Worm (Caenorhabditis elegans) whole organism, L4 larva: ENCODE data around the gene R10E4.1.

ENCODE experiments used
- R02D3.7 ChIP-seq: fragments of 150-350 bp; sonication (generic microtip); optimal IDR thresholded peaks from 3 replicates; lab custom pipeline; 2014; ENCODE audit warnings: missing biosample characterization, missing genetic modification characterization
- T20F7.1 ChIP-seq: fragments of 200-800 bp; sonication (Bioruptor generic); optimal IDR thresholded peaks from 2 replicates; lab custom pipeline; 2018; ENCODE audit warnings: mild to moderate bottlenecking, missing genetic modification characterization, missing compliant biosample characterization
- T26A8.4 ChIP-seq: fragments of 200-800 bp; sonication (Bioruptor generic); IDR thresholded peaks from 2 replicates; pipeline ENCODE4 v1.3.6; 2022; ENCODE audit warnings: missing genetic modification characterization, missing compliant biosample characterization
- Y5F2A.4 ChIP-seq: fragments of 200-800 bp; sonication (Bioruptor generic); optimal IDR thresholded peaks from 2 replicates; lab custom pipeline; 2018; ENCODE audit warnings: mild to moderate bottlenecking, missing genetic modification characterization, missing compliant biosample characterization
- Y75B8A.6 ChIP-seq: fragments of 200-800 bp; sonication (Bioruptor generic); IDR thresholded peaks from 2 replicates; pipeline ENCODE4 v1.3.6; 2022; ENCODE audit warnings: missing genetic modification reagents, missing genetic modification characterization, missing compliant biosample characterization
- ZK337.2 ChIP-seq: fragments of 200-800 bp; sonication (Bioruptor generic); IDR thresholded peaks from 2 replicates; pipeline ENCODE4 v1.3.6; 2022; ENCODE audit warnings: missing genetic modification reagents, missing genetic modification characterization, missing compliant biosample characterization
- aha-1 ChIP-seq: fragments of 150-350 bp; peaks from one replicate; lab custom pipeline; 2014; ENCODE audit warnings: missing biosample characterization, missing genetic modification characterization
- aly-2 ChIP-seq: sonication (generic microtip); optimal IDR thresholded peaks from 2 replicates; lab custom pipeline; 2018; ENCODE audit warnings: missing biosample characterization, missing genetic modification characterization
- arid-1 ChIP-seq: fragments of 200-800 bp; sonication (Bioruptor generic); conservative IDR thresholded peaks from 2 replicates; pipeline ENCODE4 v1.3.6; 2022; ENCODE audit warnings: missing genetic modification reagents, missing genetic modification characterization, missing compliant biosample characterization
- ceh-20 ChIP-seq: fragments of 200-800 bp; sonication (Bioruptor generic); IDR thresholded peaks from 2 replicates; pipeline ENCODE4 v1.3.6; 2022; ENCODE audit warnings: missing genetic modification reagents, missing genetic modification characterization, missing compliant biosample characterization
- ceh-44 ChIP-seq: fragments of 200-800 bp; sonication (Bioruptor generic); IDR thresholded peaks from 2 replicates; pipeline ENCODE4 v1.3.6; 2022; ENCODE audit warnings: missing genetic modification reagents, missing genetic modification characterization, missing compliant biosample characterization
- ceh-82 ChIP-seq: sonication (generic microtip); optimal IDR thresholded peaks from 2 replicates; lab custom pipeline; 2017; ENCODE audit warnings: missing biosample characterization, missing genetic modification characterization
- ces-1 ChIP-seq: fragments of 150-350 bp; sonication (generic microtip); optimal IDR thresholded peaks from 4 replicates; lab custom pipeline; 2014; ENCODE audit warnings: missing biosample characterization, missing genetic modification reagents, missing genetic modification characterization
- daf-19 ChIP-seq: fragments of 200-800 bp; sonication (Bioruptor generic); conservative IDR thresholded peaks from 2 replicates; pipeline ENCODE4 v1.3.6; 2022; ENCODE audit warnings: missing genetic modification characterization, missing compliant biosample characterization
- dmd-6 ChIP-seq: fragments of 200-800 bp; sonication (Bioruptor generic); IDR thresholded peaks from 2 replicates; pipeline ENCODE4 v1.3.6; 2022; ENCODE audit warnings: missing genetic modification reagents, missing genetic modification characterization, missing compliant biosample characterization
- dpl-1 ChIP-seq: fragments of 150-350 bp; optimal IDR thresholded peaks from 2 replicates; lab custom pipeline; 2014; ENCODE audit warnings: missing biosample characterization, missing genetic modification reagents, missing genetic modification characterization
- dve-1 ChIP-seq: sonication (generic microtip); optimal IDR thresholded peaks from 2 replicates; lab custom pipeline; 2017; ENCODE audit warnings: antibody characterized with exemption, mild to moderate bottlenecking, missing genetic modification characterization, missing compliant biosample characterization; ENCODE audit not compliant: insufficient read depth
- fos-1 ChIP-seq: fragments of 150-350 bp; optimal IDR thresholded peaks from 2 replicates; lab custom pipeline; 2014; ENCODE audit warnings: missing biosample characterization, missing genetic modification characterization
- gei-8 ChIP-seq: fragments of 200-800 bp; sonication (Bioruptor generic); optimal IDR thresholded peaks from 2 replicates; lab custom pipeline; 2018; ENCODE audit warnings: mild to moderate bottlenecking, missing genetic modification characterization, missing compliant biosample characterization
- hif-1 ChIP-seq, 2 experiments: sonication (generic microtip); optimal IDR thresholded peaks; 2 replicates each; lab custom pipeline; 2016 to 2017; ENCODE audit warnings: missing compliant biosample characterization in 2 of 2, missing genetic modification characterization in 2 of 2, missing genetic modification reagents in 2 of 2, missing genotype in 2 of 2, mild to moderate bottlenecking in 1 of 2
- hlh-30 ChIP-seq: sonication (generic microtip); optimal IDR thresholded peaks from 2 replicates; lab custom pipeline; 2017; ENCODE audit warnings: antibody characterized with exemption, mild to moderate bottlenecking, missing genetic modification characterization, missing compliant biosample characterization; ENCODE audit not compliant: insufficient read depth
- hmg-1.1 ChIP-seq: fragments of 200-800 bp; sonication (Bioruptor generic); IDR thresholded peaks from 2 replicates; pipeline ENCODE4 v1.3.6; 2022; ENCODE audit warnings: missing genetic modification reagents, missing genetic modification characterization, missing compliant biosample characterization
- jun-1 ChIP-seq: fragments of 150-350 bp; optimal IDR thresholded peaks from 2 replicates; lab custom pipeline; 2014; ENCODE audit warnings: missing biosample characterization, missing genetic modification reagents, missing genetic modification characterization
- lin-13 ChIP-seq: fragments of 150-350 bp; optimal IDR thresholded peaks from 2 replicates; lab custom pipeline; 2014; ENCODE audit warnings: missing biosample characterization, missing genetic modification reagents, missing genetic modification characterization
- lin-15B ChIP-seq: fragments of 150-350 bp; sonication (generic microtip); optimal IDR thresholded peaks from 3 replicates; lab custom pipeline; 2014; ENCODE audit warnings: missing biosample characterization, missing genetic modification characterization
- lin-38 ChIP-seq: fragments of 200-800 bp; sonication (Bioruptor generic); IDR thresholded peaks from 2 replicates; pipeline ENCODE4 v1.3.6; 2022; ENCODE audit warnings: missing genetic modification reagents, missing genetic modification characterization, missing compliant biosample characterization
- lir-3 ChIP-seq: sonication (generic microtip); optimal IDR thresholded peaks from 2 replicates; lab custom pipeline; 2016; ENCODE audit warnings: mild to moderate bottlenecking, missing genetic modification characterization, missing compliant biosample characterization
- lsy-2 ChIP-seq, 2 experiments: fragments of 150-350 bp in 1 of 2; sonication (generic microtip) in 1 of 2; optimal IDR thresholded peaks; 2 replicates each; lab custom pipeline; 2014 to 2017; ENCODE audit warnings: missing biosample characterization in 2 of 2, missing genetic modification characterization in 2 of 2
- mdl-1 ChIP-seq, 2 experiments: fragments of 150-350 bp in 1 of 2; sonication (generic microtip) in 1 of 2; optimal IDR thresholded peaks; 2 replicates each; lab custom pipeline; 2014 to 2017; ENCODE audit warnings: missing biosample characterization in 2 of 2, missing genetic modification characterization in 2 of 2
- mdt-29 ChIP-seq: fragments of 200-800 bp; sonication (Bioruptor generic); IDR thresholded peaks from 2 replicates; pipeline ENCODE4 v1.3.6; 2022; ENCODE audit warnings: missing genetic modification reagents, missing genetic modification characterization, missing compliant biosample characterization
- mep-1 ChIP-seq: fragments of 150-350 bp; sonication (generic microtip); optimal IDR thresholded peaks from 3 replicates; lab custom pipeline; 2014; ENCODE audit warnings: missing biosample characterization, missing genetic modification characterization
- mes-2 ChIP-seq: sonication (generic microtip); optimal IDR thresholded peaks from 2 replicates; lab custom pipeline; 2016; ENCODE audit warnings: missing genotype, mild to moderate bottlenecking, missing genetic modification characterization, missing compliant biosample characterization; ENCODE audit not compliant: poor library complexity, severe bottlenecking
- nhr-102 ChIP-seq: sonication (generic microtip); optimal IDR thresholded peaks from 2 replicates; lab custom pipeline; 2016; ENCODE audit warnings: mild to moderate bottlenecking, missing genetic modification characterization, moderate library complexity, missing compliant biosample characterization
- nhr-11 ChIP-seq: fragments of 150-350 bp; optimal IDR thresholded peaks from 2 replicates; lab custom pipeline; 2014; ENCODE audit warnings: missing biosample characterization, missing genetic modification characterization
- nhr-25 ChIP-seq: sonication (generic microtip); optimal IDR thresholded peaks from 2 replicates; lab custom pipeline; 2017; ENCODE audit warnings: missing genetic modification characterization, mild to moderate bottlenecking, missing compliant biosample characterization, antibody characterized with exemption, moderate library complexity, borderline replicate concordance; ENCODE audit not compliant: insufficient read depth
- nhr-28 ChIP-seq: fragments of 150-350 bp; optimal IDR thresholded peaks from 2 replicates; lab custom pipeline; 2014; ENCODE audit warnings: missing biosample characterization, missing genetic modification characterization
- nhr-41 ChIP-seq: fragments of 200-800 bp; sonication (Bioruptor generic); IDR thresholded peaks from 2 replicates; pipeline ENCODE4 v1.3.6; 2022; ENCODE audit warnings: missing genetic modification reagents, missing genetic modification characterization, missing compliant biosample characterization
- nhr-6 ChIP-seq: fragments of 150-350 bp; optimal IDR thresholded peaks from 2 replicates; lab custom pipeline; 2014; ENCODE audit warnings: missing biosample characterization, missing genetic modification characterization
- nhr-77 ChIP-seq: fragments of 150-350 bp; optimal IDR thresholded peaks from 2 replicates; lab custom pipeline; 2014; ENCODE audit warnings: missing biosample characterization, missing genetic modification characterization
- pha-4 ChIP-seq, 2 experiments: fragments of 150-350 bp in 1 of 2; fragments of 200-800 bp in 1 of 2; sonication (Bioruptor generic) in 1 of 2; IDR thresholded peaks in 1 of 2; optimal IDR thresholded peaks in 1 of 2; 2 replicates each; pipeline versions ENCODE4 v1.3.6 to Lab custom; 2014 to 2022; ENCODE audit warnings: missing genetic modification characterization in 2 of 2, missing genetic modification reagents in 2 of 2, missing biosample characterization in 1 of 2, missing compliant biosample characterization in 1 of 2
- php-3 ChIP-seq: fragments of 200-800 bp; sonication (Bioruptor generic); IDR thresholded peaks from 2 replicates; pipeline ENCODE4 v1.3.6; 2022; ENCODE audit warnings: missing genetic modification reagents, missing genetic modification characterization, missing compliant biosample characterization
- pqm-1 ChIP-seq: sonication (generic microtip); optimal IDR thresholded peaks from 2 replicates; lab custom pipeline; 2017; ENCODE audit warnings: missing biosample characterization, missing genetic modification characterization
- set-16 ChIP-seq: fragments of 200-800 bp; sonication (Bioruptor generic); IDR thresholded peaks from 2 replicates; pipeline ENCODE4 v1.3.6; 2022; ENCODE audit warnings: missing genetic modification reagents, missing genetic modification characterization, missing compliant biosample characterization
- snpc-4 ChIP-seq: fragments of 150-350 bp; optimal IDR thresholded peaks from 2 replicates; lab custom pipeline; 2014; ENCODE audit warnings: missing biosample characterization, missing genetic modification characterization
- tag-97 ChIP-seq: fragments of 200-800 bp; sonication (Bioruptor generic); IDR thresholded peaks from 2 replicates; pipeline ENCODE4 v1.3.6; 2022; ENCODE audit warnings: missing genetic modification characterization, missing compliant biosample characterization
- tra-1 ChIP-seq: fragments of 200-800 bp; sonication (Bioruptor generic); IDR thresholded peaks from 2 replicates; pipeline ENCODE4 v1.3.6; 2022; ENCODE audit warnings: missing genetic modification reagents, missing genetic modification characterization, missing compliant biosample characterization
- vab-7 ChIP-seq: fragments of 200-800 bp; sonication (Bioruptor generic); IDR thresholded peaks from 2 replicates; pipeline ENCODE4 v1.3.6; 2022; ENCODE audit warnings: missing genetic modification reagents, missing genetic modification characterization, missing compliant biosample characterization
- zag-1 ChIP-seq: fragments of 150-350 bp; optimal IDR thresholded peaks from 2 replicates; lab custom pipeline; 2014; ENCODE audit warnings: missing biosample characterization, missing genetic modification characterization
- zip-2 ChIP-seq: fragments of 150-350 bp; optimal IDR thresholded peaks from 2 replicates; lab custom pipeline; 2014; ENCODE audit warnings: missing biosample characterization, missing genetic modification characterization
- ztf-11 ChIP-seq: fragments of 150-350 bp; optimal IDR thresholded peaks from 2 replicates; lab custom pipeline; 2014; ENCODE audit warnings: missing biosample characterization, missing genetic modification characterization

Gene R10E4.1

DNA sequence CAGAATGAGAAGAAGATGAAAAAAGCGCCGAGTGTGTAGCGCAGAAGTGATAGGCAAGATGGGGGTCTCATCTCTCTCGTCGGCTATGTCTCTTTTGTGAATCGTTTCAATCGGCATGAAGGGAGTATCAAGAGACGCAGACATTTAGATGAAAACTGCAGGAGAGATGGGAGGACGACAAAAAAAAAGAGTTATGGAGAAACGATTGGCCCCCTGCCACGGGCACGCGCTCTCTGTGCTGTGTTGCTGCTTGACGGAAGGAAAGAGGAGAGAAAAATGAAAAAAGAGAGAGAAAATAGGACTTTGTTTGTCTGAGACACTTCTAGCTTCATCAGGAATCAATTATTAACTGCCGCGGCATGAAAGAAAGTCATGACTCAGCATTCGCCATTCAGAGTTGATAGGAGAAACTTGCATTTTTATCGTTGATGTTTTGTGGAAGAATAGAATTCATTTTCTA lies 45.8 kb upstream of the R10E4.1 start (continued):
- TF ChIP-seq mep-1 (tag; lab: Kevin White, UChicago) = peak; percentile 93
- TF ChIP-seq R02D3.7 = no peak
- peak; percentile 72 for TF ChIP-seq arid-1 (GFP tag; lab: Robert Waterston, UW)
- peak; percentile 80 for TF ChIP-seq mes-2 (tag; lab: Kevin White, UChicago)
- TF ChIP-seq hif-1 (tag; optimal IDR thresholded peaks at IDR 0.05; lab: Kevin White, UChicago) = peak in 1 of 2 experiments; percentile 87
- TF ChIP-seq nhr-28 (tag; lab: Kevin White, UChicago) = peak; percentile 91
- peak; percentile 60 for TF ChIP-seq set-16
- peak; percentile 91 for TF ChIP-seq ceh-20 (GFP tag; lab: Robert Waterston, UW)
- peak; percentile 96 for TF ChIP-seq nhr-11 (tag; lab: Kevin White, UChicago)
- peak; percentile 4 for TF ChIP-seq nhr-102
- TF ChIP-seq T20F7.1 (GFP tag; lab: Kevin White, UChicago) = peak; percentile 76
- peak; percentile 98 for TF ChIP-seq aha-1 (tag; lab: Kevin White, UChicago)
- TF ChIP-seq php-3 (GFP tag; lab: Robert Waterston, UW) = 0 out of 2 replicates have a peak, but pooled peaks have one; percentile 15
- TF ChIP-seq mdt-29 (GFP tag; lab: Robert Waterston, UW) = no peak
- TF ChIP-seq ZK337.2 (GFP tag; lab: Robert Waterston, UW) = no peak
- no peak for TF ChIP-seq vab-7 (GFP tag; lab: Robert Waterston, UW)
- peak; percentile 57 for TF ChIP-seq T26A8.4
- TF ChIP-seq fos-1 (tag; lab: Kevin White, UChicago) = no peak
- no peak for TF ChIP-seq lin-15B (tag; lab: Kevin White, UChicago)
- no peak for TF ChIP-seq nhr-41 (GFP tag; lab: Robert Waterston, UW)
- peak; percentile 91 for TF ChIP-seq hlh-30 (tag; lab: Kevin White, UChicago)
- TF ChIP-seq lin-13 (GFP tag; lab: Kevin White, UChicago) = peak; percentile 45
- peak; percentile 56 for TF ChIP-seq jun-1 (tag; lab: Kevin White, UChicago)
- TF ChIP-seq mdl-1 (tag; optimal IDR thresholded peaks at IDR 0.05; lab: Kevin White, UChicago) = peak; percentile 43 to 95
- no peak for TF ChIP-seq Y5F2A.4 (GFP tag; lab: Kevin White, UChicago)
- TF ChIP-seq tag-97 (GFP tag; lab: Robert Waterston, UW) = no peak
- TF ChIP-seq zip-2 (tag; lab: Kevin White, UChicago) = no peak
- TF ChIP-seq dpl-1 = peak; percentile 64
- no peak for TF ChIP-seq aly-2 (tag; lab: Kevin White, UChicago)
- peak; percentile 90 for TF ChIP-seq dve-1 (tag; lab: Kevin White, UChicago)
- no peak for TF ChIP-seq gei-8 (GFP tag; lab: Kevin White, UChicago)
- TF ChIP-seq lin-38 (GFP tag; lab: Robert Waterston, UW) = peak; percentile 48
- no peak for TF ChIP-seq ceh-44 (GFP tag; lab: Robert Waterston, UW)
- TF ChIP-seq ztf-11 = no peak
- TF ChIP-seq ces-1 (GFP tag; lab: Kevin White, UChicago) = peak; percentile 57
- peak; percentile 84 to 90 for TF ChIP-seq lsy-2 (tag; optimal IDR thresholded peaks at IDR 0.05; lab: Kevin White, UChicago)
- TF ChIP-seq tra-1 (GFP tag; lab: Robert Waterston, UW) = peak; percentile 72; the same call in 1 of the 2 replicates
- no peak for TF ChIP-seq lir-3
- TF ChIP-seq nhr-77 (tag; lab: Kevin White, UChicago) = peak; percentile 79
- TF ChIP-seq pqm-1 (tag; lab: Kevin White, UChicago) = no peak
- peak; percentile 89 for TF ChIP-seq dmd-6 (GFP tag; lab: Robert Waterston, UW)
- TF ChIP-seq hmg-1.1 (GFP tag; lab: Robert Waterston, UW) = peak; percentile 86
- TF ChIP-seq pha-4 (GFP tag; IDR thresholded peaks at IDR 0.05; lab: Robert Waterston, UW) = peak; percentile 15; the same call in 1 of the 2 replicates
- no peak for TF ChIP-seq pha-4 (tag; optimal IDR thresholded peaks at IDR 0.05; lab: Kevin White, UChicago)
- no peak for TF ChIP-seq Y75B8A.6 (GFP tag; lab: Robert Waterston, UW)
- TF ChIP-seq nhr-25 (tag; lab: Kevin White, UChicago) = peak; percentile 49
- no peak for TF ChIP-seq daf-19
- no peak for TF ChIP-seq ceh-82 (tag; lab: Kevin White, UChicago)
- peak; percentile 73 for TF ChIP-seq nhr-6 (tag; lab: Kevin White, UChicago)
- TF ChIP-seq snpc-4 = no peak
- no peak for TF ChIP-seq zag-1 (tag; lab: Kevin White, UChicago)
